Worm (Caenorhabditis elegans) whole organism, mixed stage, embryonic: ENCODE data around the gene ttr-5.

Experiments used
- M03D4.4 ChIP-seq: sonication (generic microtip); optimal IDR thresholded peaks from 2 replicates; lab custom pipeline; 2017; ENCODE audit warnings: mild to moderate bottlenecking, missing genetic modification characterization, missing compliant biosample characterization
- blmp-1 ChIP-seq: fragments of 150-350 bp; optimal IDR thresholded peaks from 2 replicates; lab custom pipeline; 2014; ENCODE audit warnings: missing biosample characterization, missing genetic modification characterization
- ceh-39 ChIP-seq: fragments of 150-350 bp; optimal IDR thresholded peaks from 2 replicates; lab custom pipeline; 2014; ENCODE audit warnings: missing biosample characterization, missing genetic modification characterization
- cnd-1 ChIP-seq: fragments of 200-800 bp; sonication (Bioruptor generic); optimal IDR thresholded peaks from 2 replicates; lab custom pipeline; 2018; ENCODE audit warnings: mild to moderate bottlenecking, missing genetic modification characterization, missing compliant biosample characterization
- elt-1 ChIP-seq: sonication (generic microtip); optimal IDR thresholded peaks from 2 replicates; lab custom pipeline; 2017; ENCODE audit warnings: missing genetic modification characterization, mild to moderate bottlenecking, missing compliant biosample characterization, antibody characterized with exemption, moderate library complexity, borderline replicate concordance; ENCODE audit not compliant: insufficient read depth
- elt-3 ChIP-seq: fragments of 150-350 bp; optimal IDR thresholded peaks from 2 replicates; lab custom pipeline; 2014; ENCODE audit warnings: missing biosample characterization, missing genetic modification characterization
- flh-1 ChIP-seq: fragments of 200-800 bp; sonication (Bioruptor generic); optimal IDR thresholded peaks from 2 replicates; lab custom pipeline; 2018; ENCODE audit warnings: mild to moderate bottlenecking, missing genetic modification characterization, moderate library complexity, missing compliant biosample characterization
- hlh-1 ChIP-seq: fragments of 150-350 bp; optimal IDR thresholded peaks from 2 replicates; lab custom pipeline; 2014; ENCODE audit warnings: missing biosample characterization, missing genetic modification reagents, missing genetic modification characterization
- lin-32 ChIP-seq: fragments of 200-800 bp; sonication (Bioruptor generic); optimal IDR thresholded peaks from 2 replicates; lab custom pipeline; 2018; ENCODE audit warnings: mild to moderate bottlenecking, missing genetic modification characterization, missing compliant biosample characterization
- lsy-2 ChIP-seq: fragments of 150-350 bp; optimal IDR thresholded peaks from 2 replicates; lab custom pipeline; 2014; ENCODE audit warnings: missing biosample characterization, missing genetic modification characterization
- mab-5 ChIP-seq: fragments of 150-350 bp; optimal IDR thresholded peaks from 2 replicates; lab custom pipeline; 2014; ENCODE audit warnings: missing biosample characterization, missing genetic modification characterization
- mep-1 ChIP-seq: fragments of 150-350 bp; optimal IDR thresholded peaks from 2 replicates; lab custom pipeline; 2017; ENCODE audit warnings: missing biosample characterization, missing genetic modification reagents, missing genetic modification characterization, inconsistent platforms
- mls-2 ChIP-seq: sonication (generic microtip); optimal IDR thresholded peaks from 2 replicates; lab custom pipeline; 2016; ENCODE audit warnings: mild to moderate bottlenecking, missing genetic modification characterization, moderate library complexity, missing compliant biosample characterization
- nhr-12 ChIP-seq: fragments of 150-350 bp; optimal IDR thresholded peaks from 2 replicates; lab custom pipeline; 2014; ENCODE audit warnings: missing biosample characterization, missing genetic modification characterization
- nhr-2 ChIP-seq: fragments of 150-350 bp; optimal IDR thresholded peaks from 2 replicates; lab custom pipeline; 2014; ENCODE audit warnings: missing biosample characterization, missing genetic modification characterization
- nhr-237 ChIP-seq: fragments of 150-350 bp; optimal IDR thresholded peaks from 2 replicates; lab custom pipeline; 2014; ENCODE audit warnings: missing biosample characterization, missing genetic modification characterization
- nhr-76 ChIP-seq: sonication (generic microtip); optimal IDR thresholded peaks from 2 replicates; lab custom pipeline; 2017; ENCODE audit warnings: missing biosample characterization, missing genetic modification characterization
- pha-4 ChIP-seq: fragments of 150-350 bp; optimal IDR thresholded peaks from 2 replicates; lab custom pipeline; 2018; ENCODE audit warnings: missing biosample characterization, missing genetic modification reagents, missing genetic modification characterization
- sem-2 ChIP-seq: fragments of 200-800 bp; sonication (Bioruptor generic); optimal IDR thresholded peaks from 2 replicates; lab custom pipeline; 2018; ENCODE audit warnings: mild to moderate bottlenecking, missing genetic modification characterization, missing compliant biosample characterization
- snpc-4 ChIP-seq: fragments of 150-350 bp; optimal IDR thresholded peaks from 2 replicates; lab custom pipeline; 2014; ENCODE audit warnings: missing biosample characterization, missing genetic modification characterization
- sptf-1 ChIP-seq: sonication (generic microtip); optimal IDR thresholded peaks from 2 replicates; lab custom pipeline; 2017; ENCODE audit warnings: mild to moderate bottlenecking, missing genetic modification characterization, moderate library complexity, missing compliant biosample characterization
- tbx-8 ChIP-seq: fragments of 200-800 bp; sonication (Bioruptor generic); optimal IDR thresholded peaks from 2 replicates; lab custom pipeline; 2018; ENCODE audit warnings: mild to moderate bottlenecking, missing genetic modification characterization, moderate library complexity, missing compliant biosample characterization
- unc-39 ChIP-seq: fragments of 150-350 bp; optimal IDR thresholded peaks from 2 replicates; lab custom pipeline; 2014; ENCODE audit warnings: missing biosample characterization, missing genetic modification characterization
- zip-8 ChIP-seq: fragments of 150-350 bp; optimal IDR thresholded peaks from 2 replicates; lab custom pipeline; 2014; ENCODE audit warnings: missing biosample characterization, missing genetic modification characterization
- ztf-11 ChIP-seq: fragments of 150-350 bp; optimal IDR thresholded peaks from 2 replicates; lab custom pipeline; 2014; ENCODE audit warnings: missing biosample characterization, missing genetic modification characterization

The ttr-5 gene

DNA sequence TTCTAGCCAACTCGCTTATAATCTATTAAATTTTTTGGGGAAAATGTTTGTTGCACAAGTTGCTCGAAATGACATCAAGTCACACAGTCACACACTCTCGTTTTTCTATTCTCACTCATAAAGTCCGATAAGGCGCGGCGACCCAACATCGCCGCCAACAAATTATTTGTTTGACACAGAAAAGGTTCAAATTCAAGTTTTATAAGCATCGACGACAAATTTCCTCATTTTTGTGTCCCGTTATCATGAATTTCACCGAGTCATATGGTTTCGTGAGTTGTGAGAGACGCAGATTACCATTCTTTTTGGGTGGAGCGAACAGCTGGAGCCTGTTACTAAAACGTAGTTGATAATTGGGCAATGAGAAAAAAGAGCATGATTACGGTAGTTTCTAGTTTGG, 40.3 kb upstream of the ttr-5 start:
- no peak for TF ChIP-seq lin-32 (GFP tag; lab: Kevin White, UChicago)
- no peak for TF ChIP-seq nhr-12 (tag; lab: Kevin White, UChicago)
- TF ChIP-seq snpc-4 = no peak
- no peak for TF ChIP-seq elt-1
- TF ChIP-seq unc-39 (tag; lab: Kevin White, UChicago) = no peak
- TF ChIP-seq mab-5 (tag; lab: Kevin White, UChicago) = no peak
- no peak for TF ChIP-seq ceh-39 (tag; lab: Kevin White, UChicago)

DNA sequence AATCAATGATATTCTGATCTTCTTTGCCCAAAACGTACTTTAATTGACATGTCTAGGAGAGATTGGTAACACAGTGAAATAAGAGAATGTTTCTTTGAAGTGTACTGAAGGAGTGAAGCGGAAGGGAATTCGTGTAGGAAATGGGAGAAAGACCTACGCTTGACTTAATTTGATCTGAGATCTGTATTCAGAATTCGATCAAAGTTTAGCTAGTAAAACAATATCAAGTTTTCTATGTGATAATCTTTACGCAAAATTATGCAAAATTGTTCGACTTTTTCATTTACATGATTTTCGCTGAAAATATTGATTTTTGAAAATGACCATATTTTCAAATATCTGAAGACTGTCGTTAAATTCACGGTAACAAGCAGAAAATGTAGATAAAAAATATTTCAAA, 32.8 kb upstream of the ttr-5 start, which contains the start of gene K01B6.4:
TSS of gene K01B6.4 (minus strand) at position 101 of the 400 bp plus-strand sequence.
- no peak for TF ChIP-seq flh-1
- TF ChIP-seq nhr-2 (tag; lab: Kevin White, UChicago) = no peak
- no peak for TF ChIP-seq tbx-8 (GFP tag; lab: Kevin White, UChicago)
- no peak for TF ChIP-seq mep-1 (tag; lab: Kevin White, UChicago)
- no peak for TF ChIP-seq pha-4
- no peak for TF ChIP-seq nhr-237 (tag; lab: Kevin White, UChicago)
- TF ChIP-seq lin-32 (GFP tag; lab: Kevin White, UChicago) = no peak
- TF ChIP-seq zip-8 (tag; lab: Kevin White, UChicago) = no peak
- TF ChIP-seq elt-3 (tag; lab: Kevin White, UChicago) = no peak
- TF ChIP-seq nhr-76 (tag; lab: Kevin White, UChicago) = no peak
- no peak for TF ChIP-seq ceh-39 (tag; lab: Kevin White, UChicago)

DNA sequence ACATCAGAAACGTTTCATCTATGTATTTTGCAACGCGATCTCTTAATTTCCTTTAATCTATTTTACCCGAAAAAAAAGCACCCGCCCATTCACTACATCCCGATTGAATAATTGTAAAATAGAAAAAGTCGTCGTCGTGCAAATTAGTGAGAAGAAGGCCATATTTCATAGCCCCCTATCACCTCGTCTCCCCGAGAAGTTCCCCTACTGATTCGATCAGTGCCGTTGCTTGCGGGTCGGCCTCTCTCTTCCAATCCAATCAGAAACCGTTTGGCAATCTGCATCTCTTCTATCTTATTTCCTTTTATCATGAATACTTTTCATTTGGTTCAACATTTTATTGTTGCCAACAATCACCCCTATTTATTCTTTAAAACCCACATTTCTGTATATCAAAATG, 31.0 kb upstream of the ttr-5 start:
- TF ChIP-seq ztf-11 (tag; lab: Kevin White, UChicago) (no peak), nhr-237 (tag; lab: Kevin White, UChicago) (no peak), nhr-2 (tag; lab: Kevin White, UChicago) (no peak), nhr-76 (tag; lab: Kevin White, UChicago) (no peak), lin-32 (GFP tag; lab: Kevin White, UChicago) (no peak), mep-1 (tag; lab: Kevin White, UChicago) (no peak), nhr-12 (tag; lab: Kevin White, UChicago) (no peak), zip-8 (tag; lab: Kevin White, UChicago) (no peak)

DNA sequence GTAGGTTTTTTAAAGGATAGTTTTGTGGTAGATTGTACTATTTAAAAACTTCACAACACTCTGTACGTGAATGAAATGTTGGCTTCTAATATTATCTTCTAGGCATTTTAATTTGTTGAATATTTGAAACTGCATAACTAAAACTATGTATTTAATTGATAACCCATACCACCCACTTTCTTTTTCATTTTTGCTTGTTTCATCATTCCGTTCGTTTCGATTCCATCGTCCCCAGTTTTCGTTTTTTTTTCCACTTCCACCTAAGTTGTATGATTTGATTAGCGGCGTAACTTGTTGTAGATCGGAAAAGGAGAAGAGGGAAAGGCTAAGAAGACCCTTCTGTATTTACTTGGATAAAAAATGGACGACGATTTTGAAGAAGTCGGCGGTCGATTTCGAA, 30.2 kb upstream of the ttr-5 start, which contains the start of gene K01B6.3:
TSS of gene K01B6.3 (plus strand) at position 301 of the 400 bp plus-strand sequence.
- TF ChIP-seq mls-2 (tag; lab: Kevin White, UChicago) = no peak
- TF ChIP-seq blmp-1 (tag; lab: Kevin White, UChicago) = no peak
- no peak for TF ChIP-seq ceh-39 (tag; lab: Kevin White, UChicago)
- no peak for TF ChIP-seq lin-32 (GFP tag; lab: Kevin White, UChicago)
- no peak for TF ChIP-seq nhr-237 (tag; lab: Kevin White, UChicago)

DNA sequence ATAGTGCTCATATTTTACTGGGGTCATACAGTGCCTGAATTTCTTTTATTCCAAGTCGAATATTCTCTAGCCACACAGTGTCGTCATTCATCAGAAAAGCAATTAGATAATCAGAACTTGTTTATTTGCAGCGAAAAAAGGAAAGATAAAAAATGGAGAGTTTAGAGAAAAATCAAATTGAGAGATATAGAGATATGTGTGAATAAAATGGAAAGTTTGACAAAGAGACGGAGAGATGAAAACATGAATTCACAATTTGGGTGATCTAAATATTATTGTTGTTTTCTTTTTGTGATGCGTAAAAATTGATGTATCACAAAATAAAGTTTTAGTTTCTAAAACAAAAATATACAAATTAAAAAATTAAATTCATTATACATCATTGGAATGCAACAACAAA, 29.4 kb upstream of the ttr-5 start:
- TF ChIP-seq cnd-1 (tag; lab: Kevin White, UChicago) (no peak), blmp-1 (tag; lab: Kevin White, UChicago) (peak; percentile 69)
- TF ChIP-seq, all 35 proteins: peak for 1

DNA sequence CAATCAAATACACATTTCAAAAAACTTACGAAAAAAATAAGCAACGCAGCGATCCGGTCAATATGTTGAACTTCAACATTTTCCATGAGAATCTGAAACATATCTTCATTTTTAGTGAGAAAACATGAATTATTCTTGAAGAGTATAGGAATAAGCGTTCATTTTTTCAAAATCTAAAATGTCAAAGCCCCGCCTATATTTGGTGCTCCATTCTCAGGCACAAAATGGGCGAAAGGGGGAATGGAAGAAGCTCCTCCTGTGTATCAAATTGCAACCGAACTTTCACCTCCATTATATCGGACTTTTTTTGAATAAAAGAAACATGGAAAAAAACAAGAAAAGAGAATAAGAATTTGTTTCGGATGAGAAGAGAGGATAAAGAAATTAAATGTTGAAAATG, 23.5 kb upstream of the ttr-5 start, which contains the start of gene srx-45:
TSS of gene srx-45 (minus strand) at position 101 of the 400 bp plus-strand sequence.
- TF ChIP-seq lsy-2 (tag; lab: Kevin White, UChicago) (no peak), ceh-39 (tag; lab: Kevin White, UChicago) (no peak), sem-2 (GFP tag; lab: Kevin White, UChicago) (no peak), nhr-237 (tag; lab: Kevin White, UChicago) (no peak), M03D4.4 (tag; lab: Kevin White, UChicago) (no peak)

DNA sequence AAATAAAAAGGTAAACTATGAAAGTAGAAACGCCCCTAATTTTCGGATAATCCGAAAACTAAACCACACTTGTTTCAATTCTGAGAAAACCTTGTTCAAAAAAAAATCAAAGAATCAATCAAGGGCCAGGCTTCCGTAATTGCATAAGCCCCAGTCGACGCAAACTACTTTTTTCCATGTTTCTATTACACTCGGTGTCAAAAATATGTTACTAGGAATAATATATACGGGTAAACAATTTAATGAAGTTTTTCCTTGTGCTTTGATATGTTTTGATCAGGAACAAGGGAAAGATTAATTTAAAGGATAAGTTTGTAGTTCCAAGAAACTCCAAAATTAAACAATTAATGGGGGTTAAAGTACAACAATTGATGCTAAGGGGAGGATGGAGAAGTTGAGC, 20.3 kb upstream of the ttr-5 start:
- no peak for TF ChIP-seq nhr-76 (tag; lab: Kevin White, UChicago)
- TF ChIP-seq hlh-1 = no peak
- no peak for TF ChIP-seq snpc-4
- TF ChIP-seq cnd-1 (tag; lab: Kevin White, UChicago) = no peak
- TF ChIP-seq nhr-237 (tag; lab: Kevin White, UChicago) = no peak
- TF ChIP-seq sptf-1 = no peak
- TF ChIP-seq ztf-11 (tag; lab: Kevin White, UChicago) = no peak
- no peak for TF ChIP-seq elt-1
- no peak for TF ChIP-seq sem-2 (GFP tag; lab: Kevin White, UChicago)
